Fruit fly (Drosophila melanogaster) whole organism, embryonic: Measurements from ENCODE around the gene CG31100.

Experiments used
- CG1024 ChIP-seq: fragments of 200-800 bp; sonication (Bioruptor generic); IDR thresholded peaks from 2 replicates; pipeline ENCODE4 v1.3.6; 2022; ENCODE audit warnings: missing biosample characterization, missing genetic modification characterization
- CG10366 ChIP-seq: fragments of 200-800 bp; sonication (Bioruptor generic); IDR thresholded peaks from 2 replicates; pipeline ENCODE4 v1.3.6; 2022; ENCODE audit warnings: missing biosample characterization, missing genetic modification characterization
- CG10543 ChIP-seq: fragments of 200-800 bp; sonication (Bioruptor generic); optimal IDR thresholded peaks from 3 replicates; lab custom pipeline; 2017; ENCODE audit warnings: missing biosample characterization, mild to moderate bottlenecking, missing genetic modification characterization, moderate library complexity
- CG10959 ChIP-seq: fragments of 200-800 bp; sonication (Bioruptor generic); IDR thresholded peaks from 2 replicates; pipeline ENCODE4 v1.3.6; 2022; ENCODE audit warnings: missing biosample characterization, missing genetic modification characterization
- CG12299 ChIP-seq: fragments of 200-800 bp; sonication (Bioruptor generic); optimal IDR thresholded peaks from 2 replicates; lab custom pipeline; 2018; ENCODE audit warnings: missing biosample characterization, mild to moderate bottlenecking, missing genetic modification characterization
- CG12769 ChIP-seq: fragments of 200-800 bp; sonication (Bioruptor generic); optimal IDR thresholded peaks from 2 replicates; lab custom pipeline; 2019; ENCODE audit warnings: missing biosample characterization, mild to moderate bottlenecking, missing genetic modification characterization, moderate library complexity
- CG15479 ChIP-seq: fragments of 200-800 bp; sonication (Bioruptor generic); optimal IDR thresholded peaks from 3 replicates; lab custom pipeline; 2019; ENCODE audit warnings: missing biosample characterization, mild to moderate bottlenecking, missing genetic modification characterization, moderate library complexity
- CG17829 ChIP-seq: fragments of 200-800 bp; optimal IDR thresholded peaks from 2 replicates; lab custom pipeline; 2019; ENCODE audit warnings: missing biosample characterization, mild to moderate bottlenecking, missing genetic modification characterization, moderate library complexity
- CG3407 ChIP-seq: fragments of 200-800 bp; sonication (Bioruptor generic); optimal IDR thresholded peaks from 2 replicates; lab custom pipeline; 2018; ENCODE audit warnings: missing biosample characterization, mild to moderate bottlenecking, missing genetic modification characterization
- CG34224 ChIP-seq: fragments of 200-800 bp; sonication (Bioruptor generic); IDR thresholded peaks from 3 replicates; pipeline ENCODE4 v1.3.6; 2022; ENCODE audit warnings: missing biosample characterization, missing genetic modification characterization; ENCODE audit not compliant: partially characterized antibody
- CG6654 ChIP-seq: fragments of 200-800 bp; sonication (Bioruptor generic); optimal IDR thresholded peaks from 2 replicates; lab custom pipeline; 2017; ENCODE audit warnings: missing biosample characterization, mild to moderate bottlenecking, missing genetic modification characterization
- CG7963 ChIP-seq: fragments of 200-800 bp; sonication (Bioruptor generic); IDR thresholded peaks from 3 replicates; pipeline ENCODE4 v1.3.6; 2022; ENCODE audit warnings: missing biosample characterization, missing genetic modification characterization; ENCODE audit not compliant: partially characterized antibody
- CG8924 ChIP-seq: fragments of 200-800 bp; optimal IDR thresholded peaks from 3 replicates; lab custom pipeline; 2019; ENCODE audit warnings: missing biosample characterization, mild to moderate bottlenecking, missing genetic modification characterization, moderate library complexity
- CG9609 ChIP-seq: fragments of 200-800 bp; sonication (Bioruptor generic); optimal IDR thresholded peaks from 3 replicates; lab custom pipeline; 2016; ENCODE audit warnings: missing biosample characterization, missing genetic modification characterization
- CG9817 ChIP-seq: fragments of 200-800 bp; sonication (Bioruptor generic); optimal IDR thresholded peaks from 2 replicates; lab custom pipeline; 2018; ENCODE audit warnings: missing biosample characterization, mild to moderate bottlenecking, missing genetic modification characterization, moderate library complexity
- D19B ChIP-seq: fragments of 200-800 bp; sonication (Bioruptor generic); optimal IDR thresholded peaks from 2 replicates; lab custom pipeline; 2017; ENCODE audit warnings: missing biosample characterization, mild to moderate bottlenecking, missing genetic modification characterization
- Dll ChIP-seq: fragments of 200-800 bp; sonication (Bioruptor generic); IDR thresholded peaks from 4 replicates; pipeline ENCODE4 v1.3.6; 2022; ENCODE audit warnings: missing biosample characterization, missing genetic modification characterization; ENCODE audit not compliant: partially characterized antibody
- H2.0 ChIP-seq: fragments of 200-800 bp; sonication (Bioruptor generic); IDR thresholded peaks from 2 replicates; pipeline ENCODE4 v1.3.6; 2022; ENCODE audit warnings: missing biosample characterization, missing genetic modification characterization
- Kr ChIP-seq: fragments of 200-800 bp; sonication (Bioruptor generic); optimal IDR thresholded peaks from 2 replicates; lab custom pipeline; 2017; ENCODE audit warnings: missing biosample characterization, mild to moderate bottlenecking, missing genetic modification characterization
- Med ChIP-seq: fragments of 200-800 bp; sonication (Bioruptor generic); peaks from one replicate; lab custom pipeline; 2016; ENCODE audit warnings: missing biosample characterization, missing genetic modification characterization, mild to moderate bottlenecking, inconsistent platforms, moderate library complexity
- Poxn ChIP-seq: fragments of 200-800 bp; sonication (Bioruptor generic); IDR thresholded peaks from 2 replicates; pipeline ENCODE4 v1.3.6; 2022; ENCODE audit warnings: missing biosample characterization, missing genetic modification characterization
- Sin3A ChIP-seq: fragments of >200 bp; optimal IDR thresholded peaks from 2 replicates; lab custom pipeline; 2018
- Spps ChIP-seq: fragments of 200-800 bp; sonication (Bioruptor generic); optimal IDR thresholded peaks from 2 replicates; lab custom pipeline; 2018; ENCODE audit warnings: missing biosample characterization, mild to moderate bottlenecking, missing genetic modification characterization
- ab ChIP-seq: fragments of 200-800 bp; sonication (Bioruptor generic); optimal IDR thresholded peaks from 2 replicates; lab custom pipeline; 2016; ENCODE audit warnings: missing biosample characterization, missing genetic modification characterization
- ac ChIP-seq: fragments of 200-800 bp; sonication (Bioruptor generic); optimal IDR thresholded peaks from 3 replicates; lab custom pipeline; 2017; ENCODE audit warnings: missing biosample characterization, mild to moderate bottlenecking, missing genetic modification characterization
- bigmax ChIP-seq: fragments of 200-800 bp; sonication (Bioruptor generic); optimal IDR thresholded peaks from 2 replicates; lab custom pipeline; 2018; ENCODE audit warnings: missing biosample characterization, mild to moderate bottlenecking, missing genetic modification characterization
- cad ChIP-seq: fragments of >200 bp; optimal IDR thresholded peaks from 2 replicates; lab custom pipeline; 2017; ENCODE audit warnings: missing biosample characterization, missing genetic modification characterization
- chinmo ChIP-seq: fragments of 200-800 bp; sonication (Bioruptor generic); IDR thresholded peaks from 4 replicates; pipeline ENCODE4 v1.3.6; 2022; ENCODE audit warnings: missing biosample characterization, missing genetic modification characterization; ENCODE audit not compliant: partially characterized antibody
- chm ChIP-seq: fragments of 200-800 bp; sonication (Bioruptor generic); IDR thresholded peaks from 2 replicates; pipeline ENCODE4 v1.3.6; 2022; ENCODE audit warnings: missing biosample characterization, missing genetic modification characterization
- danr ChIP-seq: fragments of 200-800 bp; sonication (Bioruptor generic); IDR thresholded peaks from 2 replicates; pipeline ENCODE4 v1.3.6; 2022; ENCODE audit warnings: missing biosample characterization, missing genetic modification characterization
- exex ChIP-seq: fragments of 200-800 bp; sonication (Bioruptor generic); optimal IDR thresholded peaks from 4 replicates; lab custom pipeline; 2018; ENCODE audit warnings: missing biosample characterization, mild to moderate bottlenecking, missing genetic modification characterization, moderate library complexity
- gcm ChIP-seq: fragments of 200-800 bp; sonication (Bioruptor generic); optimal IDR thresholded peaks from 2 replicates; lab custom pipeline; 2019; ENCODE audit warnings: missing biosample characterization, mild to moderate bottlenecking, missing genetic modification characterization, moderate library complexity
- gfzf ChIP-seq: fragments of 200-800 bp; sonication (Bioruptor generic); optimal IDR thresholded peaks from 2 replicates; lab custom pipeline; 2016; ENCODE audit warnings: missing biosample characterization, mild to moderate bottlenecking, missing genetic modification characterization, moderate library complexity
- kah ChIP-seq: fragments of 200-800 bp; sonication (Bioruptor generic); optimal IDR thresholded peaks from 2 replicates; lab custom pipeline; 2018; ENCODE audit warnings: missing biosample characterization, mild to moderate bottlenecking, missing genetic modification characterization
- maf-S ChIP-seq: fragments of 200-800 bp; sonication (Bioruptor generic); optimal IDR thresholded peaks from 2 replicates; lab custom pipeline; 2016; ENCODE audit warnings: missing biosample characterization, missing genetic modification characterization
- nmo ChIP-seq: fragments of 200-800 bp; sonication (Bioruptor generic); optimal IDR thresholded peaks from 2 replicates; lab custom pipeline; 2018; ENCODE audit warnings: missing biosample characterization, mild to moderate bottlenecking, missing genetic modification characterization, moderate library complexity
- phol ChIP-seq: fragments of 200-800 bp; sonication (Bioruptor generic); optimal IDR thresholded peaks from 3 replicates; lab custom pipeline; 2018; ENCODE audit warnings: missing biosample characterization, mild to moderate bottlenecking, missing genetic modification characterization, moderate library complexity
- pros ChIP-seq: fragments of 200-800 bp; sonication (Bioruptor generic); optimal IDR thresholded peaks from 3 replicates; lab custom pipeline; 2019; ENCODE audit warnings: missing biosample characterization, mild to moderate bottlenecking, missing genetic modification characterization, moderate library complexity
- scrt ChIP-seq: fragments of 200-800 bp; sonication (Bioruptor generic); optimal IDR thresholded peaks from 2 replicates; lab custom pipeline; 2018; ENCODE audit warnings: missing biosample characterization, mild to moderate bottlenecking, missing genetic modification characterization, moderate library complexity
- sens ChIP-seq: fragments of 200-800 bp; sonication (Bioruptor generic); peaks from one replicate; lab custom pipeline; 2016; ENCODE audit warnings: missing biosample characterization, missing genetic modification characterization
- so ChIP-seq: fragments of 200-800 bp; sonication (Bioruptor generic); IDR thresholded peaks from 3 replicates; pipeline ENCODE4 v1.3.6; 2022; ENCODE audit warnings: missing biosample characterization, missing genetic modification characterization
- tll ChIP-seq, 2 experiments: fragments of 200-800 bp in 1 of 2; fragments of >200 bp in 1 of 2; sonication (Bioruptor generic) in 1 of 2; optimal IDR thresholded peaks; 2 replicates each; lab custom pipeline; 2017 to 2019; ENCODE audit warnings: missing biosample characterization in 2 of 2, missing genetic modification characterization in 2 of 2, mild to moderate bottlenecking in 1 of 2, moderate library complexity in 1 of 2
- ttk ChIP-seq: fragments of 200-800 bp; sonication (Bioruptor generic); IDR thresholded peaks from 2 replicates; pipeline ENCODE4 v2.1.2; 2022; ENCODE audit warnings: missing biosample characterization, missing genetic modification characterization
- vnd ChIP-seq: fragments of 200-800 bp; sonication (Bioruptor generic); IDR thresholded peaks from 3 replicates; pipeline ENCODE4 v1.3.6; 2022; ENCODE audit warnings: missing biosample characterization, missing genetic modification characterization; ENCODE audit not compliant: partially characterized antibody
- zen ChIP-seq: fragments of 200-800 bp; sonication (Bioruptor generic); optimal IDR thresholded peaks from 3 replicates; lab custom pipeline; 2018; ENCODE audit warnings: missing biosample characterization, mild to moderate bottlenecking, missing genetic modification characterization, moderate library complexity

The CG31100 gene

DNA sequence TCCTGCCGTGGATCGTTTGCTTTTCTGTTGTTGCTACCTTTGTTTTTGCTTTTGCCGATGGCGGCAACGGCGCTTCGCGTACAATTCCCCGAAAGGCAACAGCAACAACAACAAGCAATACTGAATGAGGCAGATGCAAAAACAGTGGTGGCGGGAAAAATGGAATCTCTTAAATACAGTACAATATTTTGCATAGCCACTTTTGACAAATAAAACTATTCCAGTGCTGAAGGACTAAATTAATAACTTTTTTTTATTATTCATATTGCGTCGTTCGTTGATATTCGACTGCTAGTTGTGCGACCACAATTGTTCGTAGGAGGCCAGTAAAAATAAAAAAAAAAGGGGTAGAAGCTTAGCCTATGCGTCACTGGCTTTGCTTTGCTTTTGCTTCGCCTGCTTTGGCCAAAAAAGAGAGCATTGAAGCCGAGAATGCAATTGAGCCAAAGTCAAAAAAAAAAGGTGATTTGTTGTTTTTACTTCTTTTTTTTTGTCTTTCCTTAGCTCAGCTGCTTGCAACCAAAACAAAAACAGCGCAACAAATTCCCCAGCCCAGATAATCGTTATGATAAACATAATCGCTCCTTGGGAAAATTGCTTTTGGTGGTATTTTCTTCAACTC is 28.5 kb upstream of the CG31100 start (continued):
- TF ChIP-seq ac (GFP tag; lab: Kevin White, UChicago), result peak; percentile 46
- peak; percentile 46 for TF ChIP-seq pros (GFP tag; lab: Kevin White, UChicago)
- peak; percentile 60 for TF ChIP-seq CG6654 (GFP tag; lab: Kevin White, UChicago)
- TF ChIP-seq CG12769, result peak; percentile 83
- TF ChIP-seq CG7963, result no peak
- peak; percentile 92 for TF ChIP-seq ttk (GFP tag; lab: Robert Waterston, UW)
- peak; percentile 92 for TF ChIP-seq CG10366 (GFP tag; lab: Robert Waterston, UW)
- TF ChIP-seq scrt, result peak; percentile 73

DNA sequence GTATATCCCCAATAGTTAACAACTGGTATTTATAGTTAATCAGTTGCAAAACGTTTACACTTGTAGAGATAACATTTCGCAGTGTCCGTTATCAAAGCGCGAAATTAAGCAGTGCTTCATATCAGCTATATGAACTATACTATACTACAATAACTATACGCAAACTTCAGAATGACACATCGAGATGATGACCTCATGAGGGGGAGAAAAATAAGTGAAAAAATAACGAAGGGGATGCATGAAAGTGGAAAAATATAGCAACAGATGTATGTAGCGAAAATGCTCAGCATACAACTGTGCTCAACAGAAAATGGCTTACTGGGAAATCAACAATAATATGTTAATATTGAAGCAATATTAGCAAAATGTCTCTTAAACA is 27.3 kb upstream of the CG31100 start:
- TF ChIP-seq CG9817 (tag; lab: Kevin White, UChicago) (no peak), D19B (GFP tag; lab: Kevin White, UChicago) (no peak), exex (tag; lab: Kevin White, UChicago) (peak; percentile 19), ab (GFP tag; lab: Kevin White, UChicago) (no peak)
- TF ChIP-seq, all 482 proteins: peak for 1

DNA sequence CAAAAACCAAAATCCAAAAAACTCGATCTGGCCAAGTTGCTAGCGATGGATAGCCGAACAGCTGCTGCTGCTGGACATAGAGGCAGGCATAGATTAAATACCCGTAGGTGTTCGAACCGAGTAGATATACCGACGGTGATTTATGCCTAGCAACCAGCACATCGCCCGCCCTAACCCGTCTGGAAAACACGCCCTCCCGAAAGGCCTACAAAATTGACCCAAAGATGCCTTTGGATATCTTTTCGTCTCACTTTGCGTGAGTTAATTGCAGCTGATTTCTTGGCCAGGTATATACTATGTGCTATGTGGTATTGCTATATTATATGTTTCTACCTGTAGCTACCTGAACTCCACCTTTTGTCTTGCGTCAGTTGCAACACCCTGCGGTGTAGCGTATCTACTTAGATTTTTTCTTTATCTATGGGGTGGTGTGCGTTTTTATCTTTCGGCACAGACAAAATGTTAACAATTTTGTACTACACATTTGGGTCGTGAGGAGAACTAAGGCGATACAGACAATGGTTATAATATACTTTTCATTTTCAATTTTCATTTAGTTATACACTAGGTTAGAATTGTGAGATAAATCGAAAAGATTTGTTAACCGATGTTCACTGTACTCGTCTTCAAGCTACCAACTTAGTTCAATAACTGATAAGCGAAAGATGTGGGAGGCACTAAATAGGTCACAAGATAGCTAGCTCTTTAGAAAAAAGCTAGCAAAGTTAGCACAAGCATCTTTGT is 26.7 kb upstream of the CG31100 start:
- TF ChIP-seq tll (GFP tag; optimal IDR thresholded peaks at IDR 0.05; lab: Kevin White, UChicago) (peak in 1 of 2 experiments; percentile 95), zen (tag; lab: Kevin White, UChicago) (peak; percentile 74), Med (GFP tag; lab: Kevin White, UChicago) (peak; percentile 64), CG10959 (no peak), bigmax (no peak), CG9609 (GFP tag; lab: Kevin White, UChicago) (no peak), nmo (GFP tag; lab: Kevin White, UChicago) (no peak), CG17829 (tag; lab: Kevin White, UChicago) (no peak), cad (GFP tag; lab: Kevin White, UChicago) (peak; percentile 59), CG10543 (GFP tag; lab: Kevin White, UChicago) (peak; percentile 3), danr (GFP tag; lab: Robert Waterston, UW) (no peak), chm (GFP tag; lab: Robert Waterston, UW) (0 out of 2 replicates have a peak, but pooled peaks have one; percentile 29), gcm (GFP tag; lab: Kevin White, UChicago) (peak; percentile 3), phol (tag; lab: Kevin White, UChicago) (no peak), so (GFP tag; lab: Robert Waterston, UW) (no peak), Sin3A (lab: Kevin White, UChicago) (no peak), Spps (tag; lab: Kevin White, UChicago) (no peak), CG3407 (GFP tag; lab: Kevin White, UChicago) (no peak), sens (peak; percentile 63), CG34224 (no peak), CG1024 (GFP tag; lab: Robert Waterston, UW) (no peak), CG12299 (no peak), CG8924 (peak; percentile 11), pros (GFP tag; lab: Kevin White, UChicago) (peak; percentile 39), maf-S (GFP tag; lab: Kevin White, UChicago) (no peak), CG15479 (peak; percentile 98), gfzf (GFP tag; lab: Kevin White, UChicago) (no peak), Poxn (GFP tag; lab: Robert Waterston, UW) (no peak), chinmo (GFP tag; lab: Robert Waterston, UW) (no peak), Dll (GFP tag; lab: Robert Waterston, UW) (0 out of 4 replicates have a peak, but pooled peaks have one; percentile 12), vnd (GFP tag; lab: Robert Waterston, UW) (no peak), Kr (GFP tag; lab: Kevin White, UChicago) (peak; percentile 37), H2.0 (GFP tag; lab: Robert Waterston, UW) (no peak), kah (GFP tag; lab: Kevin White, UChicago) (no peak)
